Worm (Caenorhabditis elegans) whole organism, L4 larva: ENCODE data around the gene F07C6.2.

ENCODE experiments used
- F49E8.2 ChIP-seq: sonication (generic microtip); optimal IDR thresholded peaks from 2 replicates; lab custom pipeline; 2016; ENCODE audit warnings: missing compliant biosample characterization, mild to moderate bottlenecking, missing genetic modification characterization, borderline replicate concordance
- ces-1 ChIP-seq: fragments of 150-350 bp; sonication (generic microtip); optimal IDR thresholded peaks from 4 replicates; lab custom pipeline; 2014; ENCODE audit warnings: missing biosample characterization, missing genetic modification reagents, missing genetic modification characterization
- daf-16 ChIP-seq, 3 experiments: sonication (generic microtip); optimal IDR thresholded peaks; 2 replicates each; lab custom pipeline; 2016 to 2017; ENCODE audit warnings: missing genetic modification characterization in 3 of 3, missing genetic modification reagents in 3 of 3, mild to moderate bottlenecking in 2 of 3, missing compliant biosample characterization in 2 of 3, missing biosample characterization in 1 of 3, moderate library complexity in 1 of 3
- dpl-1 ChIP-seq: fragments of 150-350 bp; optimal IDR thresholded peaks from 2 replicates; lab custom pipeline; 2014; ENCODE audit warnings: missing biosample characterization, missing genetic modification reagents, missing genetic modification characterization
- lin-15B ChIP-seq: fragments of 150-350 bp; sonication (generic microtip); optimal IDR thresholded peaks from 3 replicates; lab custom pipeline; 2014; ENCODE audit warnings: missing biosample characterization, missing genetic modification characterization
- madf-9 ChIP-seq: fragments of 200-800 bp; sonication (Bioruptor generic); conservative IDR thresholded peaks from 2 replicates; pipeline ENCODE4 v1.3.6; 2022; ENCODE audit warnings: missing genetic modification reagents, missing genetic modification characterization, missing compliant biosample characterization
- nhr-10 ChIP-seq: fragments of 150-350 bp; optimal IDR thresholded peaks from 2 replicates; lab custom pipeline; 2014; ENCODE audit warnings: missing biosample characterization, missing genetic modification characterization
- nhr-76 ChIP-seq: fragments of 150-350 bp; optimal IDR thresholded peaks from 2 replicates; lab custom pipeline; 2014; ENCODE audit warnings: missing biosample characterization, missing genetic modification characterization
- snpc-4 ChIP-seq: fragments of 150-350 bp; optimal IDR thresholded peaks from 2 replicates; lab custom pipeline; 2014; ENCODE audit warnings: missing biosample characterization, missing genetic modification characterization
- ztf-11 ChIP-seq: fragments of 150-350 bp; optimal IDR thresholded peaks from 2 replicates; lab custom pipeline; 2014; ENCODE audit warnings: missing biosample characterization, missing genetic modification characterization

DNA sequence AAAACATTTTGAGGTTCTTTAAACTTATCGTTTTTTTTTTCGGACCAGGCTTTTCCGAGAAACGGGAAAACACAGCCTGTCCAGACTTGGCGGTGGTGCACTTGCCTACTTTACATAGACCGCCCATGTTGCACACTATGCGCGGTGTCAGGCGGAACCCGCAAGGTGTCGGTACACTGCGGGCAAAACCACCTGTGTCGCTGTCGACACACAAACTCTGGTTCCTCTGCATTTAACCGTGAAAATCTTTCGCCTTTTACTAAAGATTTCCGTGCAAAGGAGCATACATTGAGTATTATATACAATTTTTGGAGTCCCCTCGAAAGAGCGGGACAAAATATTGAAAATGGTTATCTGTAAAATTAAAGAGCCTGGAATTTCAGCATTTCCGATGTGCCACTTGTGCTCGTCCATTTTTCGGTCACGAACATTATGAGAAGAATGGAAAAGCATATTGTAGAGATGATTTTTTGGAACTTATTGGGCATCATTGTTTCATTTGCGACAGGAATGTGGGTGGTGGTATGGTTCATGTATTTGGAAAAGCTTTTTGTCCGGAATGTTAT is 4.5 kb downstream of the F07C6.2 start:
- TF ChIP-seq nhr-76 (tag; lab: Kevin White, UChicago) (no peak), lin-15B (tag; lab: Kevin White, UChicago) (no peak), ztf-11 (no peak), F49E8.2 (tag; lab: Kevin White, UChicago) (no peak), madf-9 (GFP tag; lab: Robert Waterston, UW) (no peak), dpl-1 (GFP tag; lab: Kevin White, UChicago) (no peak), snpc-4 (peak; percentile 50), ces-1 (no peak), daf-16 (GFP tag; optimal IDR thresholded peaks at IDR 0.05; lab: Kevin White, UChicago) (no peak), daf-16 (tag; optimal IDR thresholded peaks at IDR 0.05; lab: Kevin White, UChicago) (peak; percentile 6), nhr-10 (no peak)
